Worm (Caenorhabditis elegans): Measurements from ENCODE around the gene fbxb-84.
"Not testable (repeated sequence)": the region's sequence is repeated elsewhere in the genome, so short reads cannot be mapped to it uniquely, and the experiment has no call there.

fbxb-84 gene

DNA sequence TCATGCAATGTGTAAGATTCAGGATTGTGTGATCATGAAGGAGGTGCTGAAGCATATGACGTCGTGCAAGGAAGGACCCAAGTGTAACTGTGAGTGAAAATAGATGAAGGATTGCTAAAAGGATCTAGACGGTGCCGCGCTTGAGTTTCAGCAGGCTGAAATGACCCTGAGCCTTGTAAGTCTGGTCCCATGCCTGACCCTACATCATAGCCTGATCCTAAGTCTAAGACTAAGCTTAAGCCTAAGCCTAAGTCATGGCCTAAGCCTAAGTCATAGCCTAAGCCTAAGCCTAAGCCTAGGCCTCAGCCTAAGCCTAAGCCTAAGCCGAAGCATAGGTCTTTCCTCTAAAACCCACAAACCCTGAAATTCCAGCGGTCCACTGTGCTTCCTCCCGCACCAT lies 28.4 kb downstream of the fbxb-84 start:
- TF ChIP-seq ceh-22 (tag; optimal IDR thresholded peaks at IDR 0.05) (no peak), fkh-10 (GFP tag; optimal IDR thresholded peaks at IDR 0.05) (no peak), unc-55 (GFP tag; optimal IDR thresholded peaks at IDR 0.05) (no peak), nfya-1 (tag; optimal IDR thresholded peaks at IDR 0.05) (no peak), ceh-2 (tag; optimal IDR thresholded peaks at IDR 0.05) (no peak), ets-4 (tag; optimal IDR thresholded peaks at IDR 0.05) (no peak), C08G9.2 (tag; optimal IDR thresholded peaks at IDR 0.05) (no peak), unc-86 (tag; optimal IDR thresholded peaks at IDR 0.05) (no peak), pax-1 (tag; optimal IDR thresholded peaks at IDR 0.05) (no peak), pat-9 (tag; optimal IDR thresholded peaks at IDR 0.05) (no peak), tbx-2 (tag; optimal IDR thresholded peaks at IDR 0.05) (no peak), ceh-45 (GFP tag; IDR thresholded peaks at IDR 0.05) (no peak), che-1 (tag; optimal IDR thresholded peaks at IDR 0.05) (no peak), odd-2 (tag; optimal IDR thresholded peaks at IDR 0.05) (no peak), ceh-9 (tag; optimal IDR thresholded peaks at IDR 0.05) (no peak), ref-2 (tag; optimal IDR thresholded peaks at IDR 0.05) (no peak)

DNA sequence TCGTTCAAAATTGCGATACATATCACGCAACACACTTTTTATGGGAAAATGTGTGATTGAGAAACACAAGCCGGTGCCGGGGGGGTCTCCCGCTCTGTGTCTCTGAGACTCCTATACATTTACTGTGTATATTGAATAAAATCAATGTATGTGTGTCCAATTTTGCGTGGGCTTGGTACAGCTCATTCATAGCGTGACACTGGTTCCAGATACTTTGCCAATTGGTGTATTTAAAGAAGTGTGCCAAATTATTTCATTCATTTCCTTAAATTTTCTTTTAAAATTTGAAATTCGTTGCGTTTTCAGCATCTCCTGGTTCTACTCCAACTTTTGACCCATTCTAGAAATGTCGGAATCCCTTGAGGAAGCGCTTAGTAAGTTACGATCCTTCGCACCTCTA lies 29.1 kb downstream of the fbxb-84 start, which contains the start of gene C29F9.5:
TSS of gene C29F9.5 (plus strand) at position 301 of the 400 bp plus-strand sequence.
- no peak for TF ChIP-seq hlh-8 (tag; optimal IDR thresholded peaks at IDR 0.05)
- TF ChIP-seq ceh-2 (tag; optimal IDR thresholded peaks at IDR 0.05), result no peak
- TF ChIP-seq elt-2 (tag; optimal IDR thresholded peaks at IDR 0.05), result no peak
- TF ChIP-seq pqm-1 (tag; optimal IDR thresholded peaks at IDR 0.05), result no peak
- no peak for TF ChIP-seq ceh-22 (tag; optimal IDR thresholded peaks at IDR 0.05)
- no peak for TF ChIP-seq elt-4 (tag; optimal IDR thresholded peaks at IDR 0.05)
- no peak for TF ChIP-seq sdc-2 (tag; optimal IDR thresholded peaks at IDR 0.05)
- TF ChIP-seq lin-11 (tag; optimal IDR thresholded peaks at IDR 0.05), result no peak
- TF ChIP-seq tbx-2 (tag; optimal IDR thresholded peaks at IDR 0.05), result no peak
- no peak for TF ChIP-seq ceh-48 (tag; optimal IDR thresholded peaks at IDR 0.05)
- TF ChIP-seq sox-2 (GFP tag; IDR thresholded peaks at IDR 0.05), result no peak
- TF ChIP-seq ama-1 (optimal IDR thresholded peaks at IDR 0.05), result no peak
- no peak for TF ChIP-seq tbx-7 (tag; optimal IDR thresholded peaks at IDR 0.05)
- no peak for TF ChIP-seq pha-2 (tag; optimal IDR thresholded peaks at IDR 0.05)
- TF ChIP-seq nhr-232 (tag; optimal IDR thresholded peaks at IDR 0.05), result no peak

DNA sequence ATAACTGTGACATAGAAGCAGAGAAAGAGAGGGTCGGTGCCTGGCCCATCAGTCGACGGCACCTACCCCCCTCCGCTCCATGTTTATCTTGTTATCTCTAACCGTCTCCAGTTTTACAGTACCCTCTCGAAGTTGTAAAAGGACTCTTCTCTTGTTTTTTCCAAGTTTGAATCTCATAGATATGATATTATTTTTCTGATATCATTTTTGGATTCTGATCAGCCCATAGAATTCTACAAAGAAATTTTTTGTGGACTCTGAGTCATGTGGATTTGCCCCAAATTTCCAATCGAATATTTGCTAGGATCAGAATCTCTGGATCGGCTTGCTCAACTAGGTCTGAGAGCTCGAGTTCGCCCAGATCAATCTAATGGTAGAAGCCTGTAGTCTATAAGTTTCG lies 31.7 kb downstream of the fbxb-84 start, which contains the start of gene C29F9.6:
TSS of gene C29F9.6 (plus strand) at position 301 of the 400 bp plus-strand sequence.
- TF ChIP-seq nhr-232 (tag; optimal IDR thresholded peaks at IDR 0.05) (no peak), ceh-14 (tag; optimal IDR thresholded peaks at IDR 0.05) (no peak), pag-3 (tag; optimal IDR thresholded peaks at IDR 0.05; ENCODE audit: borderline replicate concordance) (no peak), ceh-19 (GFP tag; optimal IDR thresholded peaks at IDR 0.05) (no peak), pha-2 (tag; optimal IDR thresholded peaks at IDR 0.05) (no peak), C38D4.7 (GFP tag; optimal IDR thresholded peaks at IDR 0.05) (no peak), odd-2 (tag; optimal IDR thresholded peaks at IDR 0.05) (no peak), mec-3 (tag; optimal IDR thresholded peaks at IDR 0.05; ENCODE audit: borderline replicate concordance) (no peak), hlh-15 (tag; optimal IDR thresholded peaks at IDR 0.05) (no peak)

DNA sequence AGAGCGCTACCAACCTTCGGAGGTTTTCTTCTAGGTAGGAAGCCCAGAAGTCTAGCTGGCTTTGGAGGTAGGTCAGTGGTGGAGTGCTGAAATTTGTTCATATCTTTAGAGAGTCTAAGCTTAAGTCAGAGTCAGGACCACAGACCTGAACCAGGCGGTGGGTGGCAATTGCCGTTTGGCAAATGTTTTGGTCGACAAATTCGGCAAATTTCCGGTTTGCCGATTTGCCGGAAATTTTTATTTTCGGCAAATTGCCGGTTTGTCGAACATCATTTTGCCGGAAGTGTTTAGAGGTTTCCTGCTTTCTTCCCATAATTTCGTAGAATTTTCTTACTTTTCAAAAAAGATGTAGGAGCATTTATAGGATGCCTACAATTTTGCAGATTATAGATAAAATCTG lies 47.4 kb downstream of the fbxb-84 start, which contains the start of gene C29F9.9:
TSS of gene C29F9.9 (minus strand) at position 101 of the 400 bp plus-strand sequence.
- TF ChIP-seq ref-2 (tag; optimal IDR thresholded peaks at IDR 0.05); mec-3 (tag; optimal IDR thresholded peaks at IDR 0.05; ENCODE audit: borderline replicate concordance); syd-9 (tag; optimal IDR thresholded peaks at IDR 0.05): not testable (repeated sequence)

DNA sequence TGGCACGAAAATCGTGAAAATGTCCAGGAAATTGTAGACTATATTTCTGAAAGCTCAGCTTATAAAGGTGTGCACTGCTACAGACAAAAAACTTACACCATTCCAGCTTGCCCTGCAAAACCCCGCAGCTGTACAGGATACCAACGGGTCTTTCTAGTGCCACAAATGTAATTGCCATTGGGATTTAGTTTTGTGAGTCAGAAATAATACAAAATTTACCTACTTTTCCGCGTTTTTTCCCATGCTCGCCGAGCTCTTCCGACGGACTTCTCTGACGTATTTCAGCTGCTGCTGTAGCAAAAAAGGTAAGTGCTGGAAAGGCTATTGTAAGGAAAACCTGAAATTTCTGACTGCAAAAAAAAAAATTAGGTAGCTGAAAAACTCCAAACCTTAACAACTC lies 49.3 kb downstream of the fbxb-84 start, which contains the start of gene C29F9.8:
TSS of gene C29F9.8 (minus strand) at position 101 of the 400 bp plus-strand sequence.
- TF ChIP-seq syd-9, ceh-34, ceh-9 (tag; optimal IDR thresholded peaks at IDR 0.05): not testable (repeated sequence)
